Worm (Caenorhabditis elegans): ENCODE data around the gene cup-16.

The cup-16 gene

DNA sequence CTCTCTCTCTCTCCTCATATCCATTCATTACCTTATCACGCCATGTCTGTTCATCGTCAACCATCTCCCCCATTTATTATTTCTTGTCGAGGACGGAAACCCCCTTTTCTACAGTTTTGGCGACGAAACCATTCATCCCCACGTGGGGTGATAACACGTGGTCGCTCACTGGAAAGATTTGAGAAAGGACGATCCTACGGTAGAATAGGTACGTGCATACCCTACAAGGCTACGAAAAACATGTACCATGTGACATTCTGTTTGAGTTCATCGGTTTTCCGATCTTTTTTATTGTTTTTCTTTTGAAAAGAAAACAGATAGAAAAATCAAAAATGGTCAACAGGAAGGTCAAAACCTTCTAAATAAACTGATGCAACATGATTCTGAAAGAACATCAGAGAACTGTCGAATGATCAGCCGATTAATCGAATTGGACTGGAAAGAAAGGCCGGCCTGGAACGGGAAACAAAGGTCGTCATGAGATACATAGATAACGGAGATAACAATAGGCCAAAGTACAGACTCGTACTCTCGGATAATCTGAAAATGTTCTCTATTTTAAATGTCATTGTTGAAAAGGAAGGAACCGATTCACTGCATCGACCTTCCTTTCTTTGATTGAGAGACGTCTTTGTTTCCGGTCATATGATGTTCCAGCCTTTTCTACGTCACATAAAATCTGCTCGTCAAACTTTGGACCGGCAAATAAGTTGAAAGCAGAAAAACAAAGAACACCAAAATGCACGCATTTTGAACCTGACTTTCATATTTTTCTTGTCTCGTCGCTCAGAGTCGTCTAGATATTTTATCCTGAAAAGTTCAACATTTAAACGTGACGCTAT is 35.3 kb downstream of the cup-16 start:
- TF ChIP-seq ttx-3 (tag; optimal IDR thresholded peaks at IDR 0.05) (no peak), pat-9 (tag; optimal IDR thresholded peaks at IDR 0.05) (no peak), hlh-15 (tag; optimal IDR thresholded peaks at IDR 0.05) (no peak), ceh-34 (tag; optimal IDR thresholded peaks at IDR 0.05) (no peak), fkh-6 (tag; optimal IDR thresholded peaks at IDR 0.05) (no peak), pag-3 (tag; optimal IDR thresholded peaks at IDR 0.05; ENCODE audit: borderline replicate concordance) (no peak), eyg-1 (tag; optimal IDR thresholded peaks at IDR 0.05) (no peak), tbx-7 (tag; optimal IDR thresholded peaks at IDR 0.05) (no peak), Y22D7AL.16 (tag; optimal IDR thresholded peaks at IDR 0.05) (no peak), ztf-16 (tag; optimal IDR thresholded peaks at IDR 0.05) (no peak)

- TF ChIP-seq hlh-30 (tag; optimal IDR thresholded peaks at IDR 0.05; ENCODE audit: insufficient read depth) (peak; percentile 25), T23F11.4 (GFP tag; optimal IDR thresholded peaks at IDR 0.05) (no peak), rnt-1 (tag; optimal IDR thresholded peaks at IDR 0.05) (no peak), ceh-48 (tag; optimal IDR thresholded peaks at IDR 0.05) (peak; percentile 2), ceh-2 (tag; optimal IDR thresholded peaks at IDR 0.05) (no peak), ceh-31 (tag; optimal IDR thresholded peaks at IDR 0.05) (no peak), fax-1 (tag; optimal IDR thresholded peaks at IDR 0.05) (no peak), pha-4 (tag; optimal IDR thresholded peaks at IDR 0.05) (no peak), ama-1 (optimal IDR thresholded peaks at IDR 0.05) (no peak), ttx-3 (tag; optimal IDR thresholded peaks at IDR 0.05) (no peak), npax-4 (tag; optimal IDR thresholded peaks at IDR 0.05) (no peak), pag-3 (tag; optimal IDR thresholded peaks at IDR 0.05; ENCODE audit: borderline replicate concordance) (no peak), hlh-13 (GFP tag; optimal IDR thresholded peaks at IDR 0.05) (no peak), unc-3 (GFP tag; conservative IDR thresholded peaks at IDR 0.05) (no peak), unc-3 (tag; optimal IDR thresholded peaks at IDR 0.05) (no peak), ceh-45 (GFP tag; IDR thresholded peaks at IDR 0.05) (no peak), unc-42 (tag; optimal IDR thresholded peaks at IDR 0.05) (peak; percentile 40), K09A11.1 (tag; optimal IDR thresholded peaks at IDR 0.05; ENCODE audit: insufficient read depth) (no peak), hlh-6 (tag; optimal IDR thresholded peaks at IDR 0.05) (no peak), fkh-6 (tag; optimal IDR thresholded peaks at IDR 0.05) (no peak)
Observed at ce11 chrII:8742972-8743371, 36.0 kb downstream of the cup-16 start.

DNA sequence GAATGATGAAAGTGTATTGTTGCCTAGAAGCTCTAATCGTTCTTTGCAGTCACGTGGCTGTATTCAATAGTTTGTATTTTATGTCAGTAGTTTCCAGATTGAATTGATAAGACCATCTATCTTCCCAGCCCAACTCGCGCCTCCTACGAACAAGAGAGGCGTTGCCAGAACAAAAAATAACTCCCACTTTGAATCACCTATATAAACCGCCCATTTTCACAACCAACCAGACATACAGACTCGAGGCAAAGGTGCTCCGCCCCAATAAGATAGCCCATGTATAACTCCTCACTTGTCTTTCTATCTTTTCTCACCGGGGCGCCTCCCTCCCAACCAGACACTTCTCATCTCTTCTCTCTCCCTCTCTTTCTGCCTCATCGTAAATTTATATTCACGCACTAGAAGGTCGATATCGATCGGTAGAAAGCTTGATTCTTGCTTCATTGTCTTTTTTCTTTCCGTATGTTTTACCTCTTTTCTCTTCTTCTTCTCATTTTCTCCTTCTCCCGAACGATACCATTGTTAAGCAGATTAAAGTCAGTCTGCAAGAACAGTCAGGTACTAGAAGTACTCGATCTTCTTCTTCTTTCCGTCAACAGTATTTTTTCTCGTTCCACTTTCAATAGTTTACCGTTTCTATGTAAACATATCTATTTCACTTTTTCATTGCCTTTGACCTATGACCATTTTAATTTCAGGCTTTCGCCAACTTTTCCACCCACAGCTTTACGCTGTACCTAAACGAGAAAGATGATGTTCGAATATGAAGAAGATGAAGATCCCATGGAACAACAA is 36.6 kb downstream of the cup-16 start, which contains the start of gene mak-1:
TSS of gene mak-1 (plus strand) at position 693 of the 795 bp plus-strand sequence.
- no peak for TF ChIP-seq Y22D7AL.16 (tag; optimal IDR thresholded peaks at IDR 0.05)
- TF ChIP-seq C08G9.2 (tag; optimal IDR thresholded peaks at IDR 0.05), result peak; percentile 41
- peak; percentile 68 for TF ChIP-seq ceh-18 (tag; optimal IDR thresholded peaks at IDR 0.05)
- TF ChIP-seq rnt-1 (tag; optimal IDR thresholded peaks at IDR 0.05), result peak; percentile 4
- peak; percentile 32 for TF ChIP-seq nfya-1 (tag; optimal IDR thresholded peaks at IDR 0.05)
- TF ChIP-seq ceh-45 (GFP tag; IDR thresholded peaks at IDR 0.05), result no peak

DNA sequence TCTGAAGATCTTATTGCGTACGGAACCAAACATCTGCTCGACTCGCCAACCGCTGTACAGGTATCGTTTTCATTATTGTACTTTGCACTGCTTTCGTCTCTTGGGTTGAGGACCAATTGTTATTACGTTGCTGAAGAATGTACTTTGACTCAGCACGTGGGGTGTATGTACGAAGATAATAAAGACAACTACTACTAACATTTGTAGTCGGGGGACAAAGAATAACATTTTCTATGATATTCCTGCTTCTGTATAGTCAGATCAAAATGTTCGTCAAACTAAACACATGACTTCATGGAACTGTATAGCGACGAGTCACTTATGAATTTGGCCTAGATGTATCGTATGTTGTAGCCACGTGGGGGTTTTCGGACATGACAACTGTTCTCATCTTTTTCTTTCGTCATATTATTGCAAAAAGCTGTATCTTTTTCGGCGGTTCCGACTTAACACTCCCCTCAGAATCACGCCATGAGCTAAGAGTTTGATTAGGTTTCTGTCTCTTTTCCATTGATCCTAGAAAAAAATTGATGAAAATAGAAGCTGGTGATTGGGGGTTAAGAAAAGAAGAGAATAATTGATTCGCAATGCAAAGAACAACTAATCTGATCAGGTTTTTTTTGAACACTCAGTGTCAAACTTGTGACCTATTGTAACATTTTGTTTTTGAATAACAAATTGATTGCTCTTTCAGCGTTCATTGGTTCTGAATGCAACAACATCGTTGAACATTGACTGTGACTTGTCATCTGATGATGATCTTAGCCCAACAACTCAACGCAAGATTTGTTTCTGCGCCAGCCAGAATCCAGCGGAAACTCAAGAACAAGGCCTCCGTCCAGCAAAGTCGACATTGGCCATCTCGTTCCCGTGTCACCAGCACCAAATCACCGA is 37.8 kb downstream of the cup-16 start:
- TF ChIP-seq pros-1 (tag; optimal IDR thresholded peaks at IDR 0.05) (no peak), sox-2 (GFP tag; IDR thresholded peaks at IDR 0.05) (no peak), ama-1 (optimal IDR thresholded peaks at IDR 0.05) (no peak), pat-9 (tag; optimal IDR thresholded peaks at IDR 0.05) (no peak), sdc-2 (tag; optimal IDR thresholded peaks at IDR 0.05) (no peak), hlh-8 (tag; optimal IDR thresholded peaks at IDR 0.05) (no peak), T23F11.4 (GFP tag; optimal IDR thresholded peaks at IDR 0.05) (no peak), pha-4 (tag; optimal IDR thresholded peaks at IDR 0.05) (no peak), nfya-1 (tag; optimal IDR thresholded peaks at IDR 0.05) (no peak), F13H6.1 (tag; optimal IDR thresholded peaks at IDR 0.05) (no peak), pqm-1 (tag; optimal IDR thresholded peaks at IDR 0.05) (no peak), unc-3 (GFP tag; conservative IDR thresholded peaks at IDR 0.05) (no peak), unc-3 (tag; optimal IDR thresholded peaks at IDR 0.05) (no peak), ceh-2 (tag; optimal IDR thresholded peaks at IDR 0.05) (no peak), zip-5 (tag; optimal IDR thresholded peaks at IDR 0.05) (no peak), nhr-232 (tag; optimal IDR thresholded peaks at IDR 0.05) (no peak), dmd-4 (tag; optimal IDR thresholded peaks at IDR 0.05; ENCODE audit: borderline replicate concordance) (no peak)

Measured in whole organism, late embryonic.